Worm (Caenorhabditis elegans) whole organism, L4 larva: ENCODE measurements around the gene col-187.

Experiments used
- D1046.2 ChIP-seq: fragments of 200-800 bp; sonication (Bioruptor generic); IDR thresholded peaks from 2 replicates; pipeline ENCODE4 v1.3.6; 2022; ENCODE audit warnings: missing genetic modification characterization, missing compliant biosample characterization
- F10B5.3 ChIP-seq: sonication (generic microtip); optimal IDR thresholded peaks from 2 replicates; lab custom pipeline; 2016; ENCODE audit warnings: mild to moderate bottlenecking, missing genetic modification characterization, missing compliant biosample characterization
- F49E8.2 ChIP-seq: sonication (generic microtip); optimal IDR thresholded peaks from 2 replicates; lab custom pipeline; 2016; ENCODE audit warnings: missing compliant biosample characterization, mild to moderate bottlenecking, missing genetic modification characterization, borderline replicate concordance
- Y48G9A.11 ChIP-seq: fragments of 200-800 bp; sonication (Bioruptor generic); IDR thresholded peaks from 2 replicates; pipeline ENCODE4 v1.3.6; 2022; ENCODE audit warnings: missing genetic modification reagents, missing genetic modification characterization, missing compliant biosample characterization
- Y5F2A.4 ChIP-seq: fragments of 200-800 bp; sonication (Bioruptor generic); optimal IDR thresholded peaks from 2 replicates; lab custom pipeline; 2018; ENCODE audit warnings: mild to moderate bottlenecking, missing genetic modification characterization, missing compliant biosample characterization
- Y75B8A.6 ChIP-seq: fragments of 200-800 bp; sonication (Bioruptor generic); IDR thresholded peaks from 2 replicates; pipeline ENCODE4 v1.3.6; 2022; ENCODE audit warnings: missing genetic modification reagents, missing genetic modification characterization, missing compliant biosample characterization
- aha-1 ChIP-seq: fragments of 150-350 bp; peaks from one replicate; lab custom pipeline; 2014; ENCODE audit warnings: missing biosample characterization, missing genetic modification characterization
- ama-1 ChIP-seq: fragments of 150-350 bp; optimal IDR thresholded peaks from 2 replicates; lab custom pipeline; 2014; ENCODE audit warnings: inconsistent platforms, mixed read lengths
- arid-1 ChIP-seq: fragments of 200-800 bp; sonication (Bioruptor generic); conservative IDR thresholded peaks from 2 replicates; pipeline ENCODE4 v1.3.6; 2022; ENCODE audit warnings: missing genetic modification reagents, missing genetic modification characterization, missing compliant biosample characterization
- ceh-20 ChIP-seq: fragments of 200-800 bp; sonication (Bioruptor generic); IDR thresholded peaks from 2 replicates; pipeline ENCODE4 v1.3.6; 2022; ENCODE audit warnings: missing genetic modification reagents, missing genetic modification characterization, missing compliant biosample characterization
- ceh-32 ChIP-seq: sonication (generic microtip); optimal IDR thresholded peaks from 2 replicates; lab custom pipeline; 2016; ENCODE audit warnings: mild to moderate bottlenecking, missing genetic modification characterization, missing compliant biosample characterization; ENCODE audit not compliant: poor library complexity
- ceh-62 ChIP-seq: sonication (generic microtip); optimal IDR thresholded peaks from 2 replicates; lab custom pipeline; 2017; ENCODE audit warnings: missing biosample characterization, missing genetic modification characterization
- ces-1 ChIP-seq: fragments of 150-350 bp; sonication (generic microtip); optimal IDR thresholded peaks from 4 replicates; lab custom pipeline; 2014; ENCODE audit warnings: missing biosample characterization, missing genetic modification reagents, missing genetic modification characterization
- daf-19 ChIP-seq: fragments of 200-800 bp; sonication (Bioruptor generic); conservative IDR thresholded peaks from 2 replicates; pipeline ENCODE4 v1.3.6; 2022; ENCODE audit warnings: missing genetic modification characterization, missing compliant biosample characterization
- dmd-8 ChIP-seq: fragments of 200-800 bp; sonication (Bioruptor generic); IDR thresholded peaks from 2 replicates; pipeline ENCODE4 v1.3.6; 2022; ENCODE audit warnings: missing genetic modification characterization, missing compliant biosample characterization
- fkh-10 ChIP-seq: fragments of 150-350 bp; optimal IDR thresholded peaks from 2 replicates; lab custom pipeline; 2014; ENCODE audit warnings: missing biosample characterization, missing genetic modification reagents, missing genetic modification characterization
- gei-8 ChIP-seq: fragments of 200-800 bp; sonication (Bioruptor generic); optimal IDR thresholded peaks from 2 replicates; lab custom pipeline; 2018; ENCODE audit warnings: mild to moderate bottlenecking, missing genetic modification characterization, missing compliant biosample characterization
- hlh-11 ChIP-seq: fragments of 200-800 bp; sonication (Bioruptor generic); optimal IDR thresholded peaks from 2 replicates; lab custom pipeline; 2018; ENCODE audit warnings: mild to moderate bottlenecking, missing genetic modification characterization, missing compliant biosample characterization
- lim-7 ChIP-seq: fragments of 200-800 bp; sonication (Bioruptor generic); IDR thresholded peaks from 2 replicates; pipeline ENCODE4 v1.3.6; 2022; ENCODE audit warnings: missing genetic modification characterization, missing compliant biosample characterization
- madf-9 ChIP-seq: fragments of 200-800 bp; sonication (Bioruptor generic); conservative IDR thresholded peaks from 2 replicates; pipeline ENCODE4 v1.3.6; 2022; ENCODE audit warnings: missing genetic modification reagents, missing genetic modification characterization, missing compliant biosample characterization
- mep-1 ChIP-seq: fragments of 150-350 bp; sonication (generic microtip); optimal IDR thresholded peaks from 3 replicates; lab custom pipeline; 2014; ENCODE audit warnings: missing biosample characterization, missing genetic modification characterization
- nhr-11 ChIP-seq: fragments of 150-350 bp; optimal IDR thresholded peaks from 2 replicates; lab custom pipeline; 2014; ENCODE audit warnings: missing biosample characterization, missing genetic modification characterization
- nhr-237 ChIP-seq: sonication (generic microtip); optimal IDR thresholded peaks from 2 replicates; lab custom pipeline; 2017; ENCODE audit warnings: missing biosample characterization, missing genetic modification characterization
- nhr-25 ChIP-seq: sonication (generic microtip); optimal IDR thresholded peaks from 2 replicates; lab custom pipeline; 2017; ENCODE audit warnings: missing genetic modification characterization, mild to moderate bottlenecking, missing compliant biosample characterization, antibody characterized with exemption, moderate library complexity, borderline replicate concordance; ENCODE audit not compliant: insufficient read depth
- nhr-48 ChIP-seq: sonication (generic microtip); optimal IDR thresholded peaks from 2 replicates; lab custom pipeline; 2016; ENCODE audit warnings: mild to moderate bottlenecking, missing genetic modification characterization, missing compliant biosample characterization
- nhr-6 ChIP-seq: fragments of 150-350 bp; optimal IDR thresholded peaks from 2 replicates; lab custom pipeline; 2014; ENCODE audit warnings: missing biosample characterization, missing genetic modification characterization
- nhr-76 ChIP-seq: fragments of 150-350 bp; optimal IDR thresholded peaks from 2 replicates; lab custom pipeline; 2014; ENCODE audit warnings: missing biosample characterization, missing genetic modification characterization
- pha-4 ChIP-seq, 2 experiments: fragments of 150-350 bp in 1 of 2; fragments of 200-800 bp in 1 of 2; sonication (Bioruptor generic) in 1 of 2; IDR thresholded peaks in 1 of 2; optimal IDR thresholded peaks in 1 of 2; 2 replicates each; pipeline versions ENCODE4 v1.3.6 to Lab custom; 2014 to 2022; ENCODE audit warnings: missing genetic modification characterization in 2 of 2, missing genetic modification reagents in 2 of 2, missing biosample characterization in 1 of 2, missing compliant biosample characterization in 1 of 2
- pqm-1 ChIP-seq: sonication (generic microtip); optimal IDR thresholded peaks from 2 replicates; lab custom pipeline; 2017; ENCODE audit warnings: missing biosample characterization, missing genetic modification characterization
- saeg-2 ChIP-seq: fragments of 200-800 bp; sonication (Bioruptor generic); IDR thresholded peaks from 2 replicates; pipeline ENCODE4 v1.3.6; 2022; ENCODE audit warnings: missing genetic modification reagents, missing genetic modification characterization, missing compliant biosample characterization
- set-16 ChIP-seq: fragments of 200-800 bp; sonication (Bioruptor generic); IDR thresholded peaks from 2 replicates; pipeline ENCODE4 v1.3.6; 2022; ENCODE audit warnings: missing genetic modification reagents, missing genetic modification characterization, missing compliant biosample characterization
- snpc-1.2 ChIP-seq: fragments of 200-800 bp; sonication (Bioruptor generic); IDR thresholded peaks from 2 replicates; pipeline ENCODE4 v1.3.6; 2022; ENCODE audit warnings: missing genetic modification reagents, missing genetic modification characterization, missing compliant biosample characterization
- snpc-4 ChIP-seq: fragments of 150-350 bp; optimal IDR thresholded peaks from 2 replicates; lab custom pipeline; 2014; ENCODE audit warnings: missing biosample characterization, missing genetic modification characterization
- tra-1 ChIP-seq: fragments of 200-800 bp; sonication (Bioruptor generic); IDR thresholded peaks from 2 replicates; pipeline ENCODE4 v1.3.6; 2022; ENCODE audit warnings: missing genetic modification reagents, missing genetic modification characterization, missing compliant biosample characterization
- unc-39 ChIP-seq: sonication (generic microtip); optimal IDR thresholded peaks from 2 replicates; lab custom pipeline; 2017; ENCODE audit warnings: missing biosample characterization, missing genetic modification characterization
- unc-62 ChIP-seq, 3 experiments: fragments of 150-350 bp in 1 of 3; sonication (generic microtip); optimal IDR thresholded peaks in 2 of 3; peaks in 1 of 3; 1 replicate in 1 of 3; 2 replicates in 2 of 3; lab custom pipeline; 2014 to 2017; ENCODE audit warnings: missing biosample characterization in 3 of 3, missing genetic modification characterization in 3 of 3, missing genetic modification reagents in 3 of 3, missing genotype in 1 of 3
- vab-7 ChIP-seq: fragments of 200-800 bp; sonication (Bioruptor generic); IDR thresholded peaks from 2 replicates; pipeline ENCODE4 v1.3.6; 2022; ENCODE audit warnings: missing genetic modification reagents, missing genetic modification characterization, missing compliant biosample characterization
- zfp-2 ChIP-seq: sonication (generic microtip); optimal IDR thresholded peaks from 2 replicates; lab custom pipeline; 2016; ENCODE audit warnings: mild to moderate bottlenecking, missing genetic modification characterization, missing compliant biosample characterization
- zfp-3 ChIP-seq: fragments of 200-800 bp; sonication (Bioruptor generic); conservative IDR thresholded peaks from 2 replicates; pipeline ENCODE4 v1.3.6; 2022; ENCODE audit warnings: missing genetic modification reagents, missing genetic modification characterization, missing compliant biosample characterization
- zip-11 ChIP-seq: fragments of 200-800 bp; sonication (Bioruptor generic); IDR thresholded peaks from 2 replicates; pipeline ENCODE4 v1.3.6; 2022; ENCODE audit warnings: missing genetic modification characterization, missing compliant biosample characterization
- ztf-11 ChIP-seq: fragments of 150-350 bp; optimal IDR thresholded peaks from 2 replicates; lab custom pipeline; 2014; ENCODE audit warnings: missing biosample characterization, missing genetic modification characterization

col-187 gene

DNA sequence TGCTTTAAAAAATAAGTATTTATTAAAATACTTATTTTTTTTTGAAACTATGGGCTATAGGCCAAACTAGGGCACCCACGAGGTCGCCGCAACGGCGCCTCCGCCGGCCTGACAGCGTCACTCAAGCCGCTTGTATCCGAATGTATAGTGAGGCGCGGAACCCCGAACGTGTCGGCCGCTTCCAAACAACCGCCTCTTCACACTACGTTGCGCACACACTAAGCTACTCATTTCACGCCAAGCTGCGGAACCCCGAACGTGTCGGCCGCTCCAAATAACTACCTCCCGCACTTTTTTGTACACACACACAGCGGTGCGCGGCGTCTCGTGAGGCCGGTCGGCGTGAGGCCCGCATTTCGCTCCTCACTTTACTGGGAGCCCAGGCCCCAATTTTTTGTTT is 40.2 kb downstream of the col-187 start:
- 0 out of 2 replicates have a peak, but pooled peaks have one; percentile 49 for TF ChIP-seq dmd-8
- TF ChIP-seq zfp-2 (tag; lab: Kevin White, UChicago), result no peak
- TF ChIP-seq snpc-1.2 (GFP tag; lab: Robert Waterston, UW), result no peak
- TF ChIP-seq Y75B8A.6 (GFP tag; lab: Robert Waterston, UW), result no peak
- 0 out of 2 replicates have a peak, but pooled peaks have one; percentile 44 for TF ChIP-seq D1046.2 (GFP tag; lab: Robert Waterston, UW)
- no peak for TF ChIP-seq nhr-25 (tag; lab: Kevin White, UChicago)
- TF ChIP-seq ceh-20, result no peak
- TF ChIP-seq mep-1 (tag; lab: Kevin White, UChicago), result no peak
- no peak for TF ChIP-seq pha-4 (GFP tag; IDR thresholded peaks at IDR 0.05; lab: Robert Waterston, UW)
- no peak for TF ChIP-seq pha-4 (tag; optimal IDR thresholded peaks at IDR 0.05; lab: Kevin White, UChicago)
- TF ChIP-seq snpc-4 (tag; lab: Kevin White, UChicago), result no peak
- no peak for TF ChIP-seq nhr-11
- peak; percentile 73 for TF ChIP-seq set-16
- no peak for TF ChIP-seq zip-11
- no peak for TF ChIP-seq unc-62 (GFP tag; optimal IDR thresholded peaks at IDR 0.05 in 1 of 2; lab: Kevin White, UChicago)
- TF ChIP-seq unc-62 (tag; optimal IDR thresholded peaks at IDR 0.05; lab: Kevin White, UChicago), result no peak
- TF ChIP-seq nhr-6 (tag; lab: Kevin White, UChicago), result no peak
- TF ChIP-seq nhr-76, result no peak
- 0 out of 2 replicates have a peak, but pooled peaks have one; percentile 29 for TF ChIP-seq saeg-2
- TF ChIP-seq ztf-11, result no peak
- TF ChIP-seq Y48G9A.11 (GFP tag; lab: Robert Waterston, UW), result no peak
- TF ChIP-seq F49E8.2 (tag; lab: Kevin White, UChicago), result no peak

DNA sequence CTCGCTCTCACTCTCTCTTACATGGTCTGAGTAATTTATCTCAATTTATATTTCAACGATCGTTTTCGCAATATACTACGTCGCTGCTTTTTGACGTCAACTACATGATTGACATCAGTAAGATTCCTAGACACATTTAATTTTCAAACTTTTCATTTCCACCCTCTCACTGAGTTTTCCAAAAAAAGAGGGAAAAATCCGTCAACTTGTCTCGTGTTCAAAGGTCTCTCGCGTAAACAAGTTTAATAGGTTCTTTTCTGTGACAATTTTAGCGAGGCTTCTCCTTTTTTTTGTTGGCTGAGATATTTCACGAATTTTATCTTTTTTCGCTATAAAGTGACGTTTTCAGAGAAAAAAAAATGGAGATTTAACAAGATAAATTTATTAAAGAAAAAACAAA is 41.3 kb downstream of the col-187 start:
- TF ChIP-seq ceh-32 (no peak), gei-8 (GFP tag; lab: Kevin White, UChicago) (no peak), vab-7 (GFP tag; lab: Robert Waterston, UW) (no peak), fkh-10 (GFP tag; lab: Kevin White, UChicago) (peak; percentile 66), pha-4 (GFP tag; IDR thresholded peaks at IDR 0.05; lab: Robert Waterston, UW) (no peak), pha-4 (tag; optimal IDR thresholded peaks at IDR 0.05; lab: Kevin White, UChicago) (no peak), arid-1 (GFP tag; lab: Robert Waterston, UW) (no peak), aha-1 (tag; lab: Kevin White, UChicago) (peak; percentile 21), snpc-4 (tag; lab: Kevin White, UChicago) (no peak), tra-1 (GFP tag; lab: Robert Waterston, UW) (no peak), nhr-48 (no peak), F49E8.2 (tag; lab: Kevin White, UChicago) (no peak), F10B5.3 (tag; lab: Kevin White, UChicago) (no peak), zfp-3 (GFP tag; lab: Robert Waterston, UW) (no peak), ceh-62 (tag; lab: Kevin White, UChicago) (no peak)

DNA sequence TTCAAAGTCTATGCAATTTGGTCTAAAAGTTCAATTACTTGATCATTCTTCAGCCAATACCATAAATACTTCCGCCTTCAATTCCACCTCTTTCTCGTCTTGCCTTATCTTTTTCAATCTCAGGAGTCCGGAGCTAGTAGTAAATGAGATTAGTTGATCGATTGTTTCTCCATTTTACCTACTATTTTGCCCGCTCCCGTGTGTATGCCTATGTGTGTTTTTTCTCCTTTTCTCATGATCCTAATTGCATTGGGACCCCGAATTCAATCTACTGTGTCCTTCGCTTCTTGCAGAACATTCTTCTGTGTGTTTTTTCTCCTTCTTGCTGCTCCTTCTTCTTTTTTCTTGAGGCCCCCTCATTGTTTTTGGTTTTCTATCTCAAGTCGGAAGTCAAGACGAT is 43.6 kb downstream of the col-187 start:
- TF ChIP-seq ces-1 (GFP tag; lab: Kevin White, UChicago) (peak; percentile 74), F10B5.3 (tag; lab: Kevin White, UChicago) (no peak), ama-1 (no peak)

DNA sequence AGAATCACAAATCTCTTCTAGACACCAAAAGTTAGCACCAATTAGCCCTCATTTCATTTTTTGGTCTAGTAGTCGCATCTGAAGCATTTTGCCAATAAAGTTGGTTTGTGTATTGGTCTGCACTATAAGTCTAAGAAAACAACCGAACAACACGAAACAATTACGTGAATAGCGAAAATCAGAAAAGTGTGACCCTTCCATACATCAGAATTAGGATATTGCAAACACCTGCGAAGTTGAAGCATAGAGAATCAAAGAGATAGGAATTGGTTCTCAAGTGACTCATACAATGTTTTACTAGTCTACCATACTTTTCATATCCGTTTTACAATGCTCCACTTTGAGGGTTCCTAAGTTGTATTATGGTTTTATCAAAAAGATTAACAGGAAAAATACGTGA is 44.5 kb downstream of the col-187 start:
- TF ChIP-seq daf-19 (GFP tag; lab: Robert Waterston, UW), result no peak
- TF ChIP-seq lim-7 (GFP tag; lab: Robert Waterston, UW), result no peak
- TF ChIP-seq nhr-237 (tag; lab: Kevin White, UChicago), result no peak
- TF ChIP-seq set-16, result no peak
- TF ChIP-seq pqm-1 (tag; lab: Kevin White, UChicago), result no peak
- no peak for TF ChIP-seq arid-1 (GFP tag; lab: Robert Waterston, UW)
- no peak for TF ChIP-seq hlh-11 (tag; lab: Kevin White, UChicago)
- no peak for TF ChIP-seq Y5F2A.4
- no peak for TF ChIP-seq unc-39 (tag; lab: Kevin White, UChicago)
- no peak for TF ChIP-seq madf-9
